Fruit fly (Drosophila melanogaster): Measurements from ENCODE around the gene CG6125.

CG6125 gene

dm6 chr3R:15408131-15408731, 1.4 kb upstream of the CG6125 start, which contains the start of gene Atx2 (continued):
- TF ChIP-seq Jarid2 (GFP tag; optimal IDR thresholded peaks at IDR 0.05) (peak; percentile 5), CG31388 (GFP tag; optimal IDR thresholded peaks at IDR 0.05) (no peak), CTCF (GFP tag; optimal IDR thresholded peaks at IDR 0.05) (peak; percentile 69), usp (GFP tag; optimal IDR thresholded peaks at IDR 0.05) (no peak), gcm (GFP tag; optimal IDR thresholded peaks at IDR 0.05) (no peak), tgo (GFP tag; IDR thresholded peaks at IDR 0.05) (no peak), mam (GFP tag; optimal IDR thresholded peaks at IDR 0.05) (peak; percentile 39), Pdp1 (GFP tag; optimal IDR thresholded peaks at IDR 0.05) (peak in 1 of 2 experiments; percentile 31), dan (GFP tag; IDR thresholded peaks at IDR 0.05) (no peak), CG8290 (GFP tag; optimal IDR thresholded peaks at IDR 0.05) (peak; percentile 30), CG8290 (tag; optimal IDR thresholded peaks at IDR 0.05) (peak in 1 of 2 experiments; percentile 79), twi (tag; optimal IDR thresholded peaks at IDR 0.05) (no peak), CG11093 (GFP tag; IDR thresholded peaks at IDR 0.05) (no peak), CG10147 (GFP tag; optimal IDR thresholded peaks at IDR 0.05) (no peak), bcd (GFP tag; optimal IDR thresholded peaks at IDR 0.05) (peak; percentile 55), danr (GFP tag; IDR thresholded peaks at IDR 0.05) (no peak), sisA (GFP tag; IDR thresholded peaks at IDR 0.05) (no peak), pros (GFP tag; optimal IDR thresholded peaks at IDR 0.05) (no peak), trh (GFP tag; optimal IDR thresholded peaks at IDR 0.05) (no peak), CG32767 (GFP tag; IDR thresholded peaks at IDR 0.05) (no peak), CG18599 (GFP tag; optimal IDR thresholded peaks at IDR 0.05) (peak; percentile 37), CG10462 (GFP tag; optimal IDR thresholded peaks at IDR 0.05) (no peak), gsb (GFP tag; IDR thresholded peaks at IDR 0.05) (no peak), CG9817 (tag; optimal IDR thresholded peaks at IDR 0.05) (peak; percentile 28), CG14667 (GFP tag; IDR thresholded peaks at IDR 0.05) (no peak), CG10543 (GFP tag; optimal IDR thresholded peaks at IDR 0.05) (peak; percentile 33), CG1233 (GFP tag; optimal IDR thresholded peaks at IDR 0.05) (peak; percentile 3), crol (GFP tag; IDR thresholded peaks at IDR 0.05) (no peak), TFAM (GFP tag; optimal IDR thresholded peaks at IDR 0.05) (no peak), CG13424 (tag; optimal IDR thresholded peaks at IDR 0.05) (no peak), chif (GFP tag; optimal IDR thresholded peaks at IDR 0.05) (peak in 1 of 2 experiments; percentile 26), knrl (GFP tag; IDR thresholded peaks at IDR 0.05; ENCODE audit: partially characterized antibody) (peak; percentile 95), al (GFP tag; IDR thresholded peaks at IDR 0.05) (peak; percentile 31; the same call in 1 of the 2 replicates), eyg (GFP tag; optimal IDR thresholded peaks at IDR 0.05) (no peak), Neu2 (GFP tag; optimal IDR thresholded peaks at IDR 0.05; ENCODE audit: borderline replicate concordance) (no peak), CG16815 (GFP tag; optimal IDR thresholded peaks at IDR 0.05) (peak; percentile 20), CG42726 (GFP tag; IDR thresholded peaks at IDR 0.05; ENCODE audit: partially characterized antibody) (peak; percentile 82), peb (GFP tag; IDR thresholded peaks at IDR 0.05) (no peak), Opbp (GFP tag; IDR thresholded peaks at IDR 0.05; ENCODE audit: partially characterized antibody) (peak; percentile 95), CG9797 (GFP tag; optimal IDR thresholded peaks at IDR 0.05) (peak; percentile 51), Mad (GFP tag; optimal IDR thresholded peaks at IDR 0.05) (peak; percentile 53), ro (GFP tag; IDR thresholded peaks at IDR 0.05) (no peak), D19A (tag; optimal IDR thresholded peaks at IDR 0.05) (no peak), CG12155 (GFP tag; optimal IDR thresholded peaks at IDR 0.05) (peak; percentile 59), ash1 (GFP tag; optimal IDR thresholded peaks at IDR 0.05) (no peak), repo (GFP tag; optimal IDR thresholded peaks at IDR 0.05) (no peak), CG11085 (GFP tag; IDR thresholded peaks at IDR 0.05) (no peak), ara (GFP tag; IDR thresholded peaks at IDR 0.05) (0 out of 2 replicates have a peak, but pooled peaks have one; percentile 21), Xbp1 (GFP tag; optimal IDR thresholded peaks at IDR 0.05) (peak; percentile 7), CG14710 (tag; optimal IDR thresholded peaks at IDR 0.05) (peak; percentile 38), eve (GFP tag; optimal IDR thresholded peaks at IDR 0.05) (no peak)

Measured in whole organism, embryonic.